Worm (Caenorhabditis elegans): ENCODE measurements around the gene nspc-10.

The nspc-10 gene

DNA sequence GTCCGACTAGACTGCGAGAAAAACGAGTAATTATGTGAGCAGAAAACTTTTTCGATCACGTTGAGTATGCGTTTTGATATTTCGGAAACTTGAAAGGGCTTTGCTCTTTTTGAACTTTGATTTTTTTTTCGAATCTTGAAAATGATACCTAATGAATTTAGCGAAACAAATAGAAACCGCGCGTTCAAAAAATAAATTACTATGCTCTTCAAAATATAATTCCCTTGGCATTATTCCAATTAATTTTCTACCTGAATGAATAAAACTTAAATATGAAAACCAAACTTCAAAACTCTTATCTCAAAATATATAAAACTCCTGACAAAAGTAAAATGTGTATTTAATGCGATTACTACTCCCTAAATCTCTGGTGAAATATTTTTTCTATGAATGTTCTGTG lies 28.1 kb upstream of the nspc-10 start, which contains the start of gene xtr-2:
Gene xtr-2, plus strand, starts transcription at position 301 of the 400 bp plus-strand sequence.
- TF ChIP-seq mdl-1 (tag; optimal IDR thresholded peaks at IDR 0.05) (no peak), ZK546.5 (tag; optimal IDR thresholded peaks at IDR 0.05) (no peak), sma-9 (GFP tag; optimal IDR thresholded peaks at IDR 0.05) (no peak), sma-9 (tag; optimal IDR thresholded peaks at IDR 0.05) (no peak), R02D3.7 (tag; optimal IDR thresholded peaks at IDR 0.05) (no peak), blmp-1 (tag; optimal IDR thresholded peaks at IDR 0.05; ENCODE audit: insufficient read depth) (no peak), dmd-4 (tag; optimal IDR thresholded peaks at IDR 0.05) (no peak), nhr-77 (tag; optimal IDR thresholded peaks at IDR 0.05) (no peak), nhr-129 (tag; optimal IDR thresholded peaks at IDR 0.05) (no peak), nhr-6 (tag; optimal IDR thresholded peaks at IDR 0.05) (no peak), zag-1 (tag; optimal IDR thresholded peaks at IDR 0.05) (no peak), snpc-4 (tag; optimal IDR thresholded peaks at IDR 0.05) (no peak), ztf-1 (GFP tag; conservative IDR thresholded peaks at IDR 0.05) (no peak), unc-39 (tag; optimal IDR thresholded peaks at IDR 0.05) (no peak), fos-1 (tag; optimal IDR thresholded peaks at IDR 0.05) (no peak), unc-55 (GFP tag; optimal IDR thresholded peaks at IDR 0.05) (no peak)

DNA sequence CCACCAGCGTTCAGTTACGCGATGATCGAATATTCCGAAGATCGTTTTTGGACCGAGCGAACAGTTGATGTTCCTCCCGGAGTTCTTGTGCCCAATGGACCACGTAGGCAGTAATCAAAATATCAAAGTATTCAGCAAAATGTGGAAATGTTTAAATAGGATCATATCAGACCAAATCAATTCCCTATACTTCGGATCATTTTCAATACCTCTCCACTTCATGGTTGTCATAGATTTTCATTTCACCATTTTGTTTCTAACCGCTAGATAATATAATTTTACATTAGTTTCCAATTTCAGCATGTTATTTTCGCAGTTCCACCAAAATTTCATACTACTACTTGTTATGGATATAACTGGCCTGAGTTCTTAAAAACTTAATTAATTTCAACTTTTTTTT lies 25.8 kb upstream of the nspc-10 start:
- TF ChIP-seq alr-1 (tag; optimal IDR thresholded peaks at IDR 0.05) = no peak
- TF ChIP-seq peb-1 (tag; optimal IDR thresholded peaks at IDR 0.05) = no peak
- TF ChIP-seq ama-1 (optimal IDR thresholded peaks at IDR 0.05) = no peak
- TF ChIP-seq egl-27 (tag; optimal IDR thresholded peaks at IDR 0.05) = no peak
- TF ChIP-seq nhr-6 (tag; optimal IDR thresholded peaks at IDR 0.05) = no peak

DNA sequence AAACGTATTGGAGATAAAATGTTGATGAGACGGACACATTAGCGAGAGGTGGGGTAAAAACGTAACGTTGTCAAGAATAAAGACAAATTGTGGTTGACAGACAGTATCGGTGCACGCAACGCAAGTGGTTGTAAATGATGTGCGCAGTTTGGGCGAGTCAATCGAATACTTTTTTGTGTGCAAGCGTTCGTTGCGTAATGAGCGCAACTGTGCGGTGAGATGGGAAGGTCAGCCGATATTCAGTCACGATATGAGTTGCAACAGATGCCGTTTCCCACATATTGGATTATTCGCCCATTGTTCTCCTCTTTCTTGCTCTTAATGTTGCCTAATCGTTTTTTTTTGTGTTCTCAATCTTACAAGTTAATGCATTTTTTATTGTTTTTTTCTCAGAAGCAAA lies 22.7 kb upstream of the nspc-10 start, which contains the start of gene ceh-40:
Gene ceh-40, minus strand, starts transcription at position 41 of the 400 bp plus-strand sequence.
- no peak for TF ChIP-seq ceh-82 (tag; optimal IDR thresholded peaks at IDR 0.05)
- TF ChIP-seq ztf-11 (tag; optimal IDR thresholded peaks at IDR 0.05) = no peak
- no peak for TF ChIP-seq lin-39 (tag; optimal IDR thresholded peaks at IDR 0.05)
- no peak for TF ChIP-seq nhr-25 (tag; optimal IDR thresholded peaks at IDR 0.05)
- no peak for TF ChIP-seq R02D3.7 (tag; optimal IDR thresholded peaks at IDR 0.05)

DNA sequence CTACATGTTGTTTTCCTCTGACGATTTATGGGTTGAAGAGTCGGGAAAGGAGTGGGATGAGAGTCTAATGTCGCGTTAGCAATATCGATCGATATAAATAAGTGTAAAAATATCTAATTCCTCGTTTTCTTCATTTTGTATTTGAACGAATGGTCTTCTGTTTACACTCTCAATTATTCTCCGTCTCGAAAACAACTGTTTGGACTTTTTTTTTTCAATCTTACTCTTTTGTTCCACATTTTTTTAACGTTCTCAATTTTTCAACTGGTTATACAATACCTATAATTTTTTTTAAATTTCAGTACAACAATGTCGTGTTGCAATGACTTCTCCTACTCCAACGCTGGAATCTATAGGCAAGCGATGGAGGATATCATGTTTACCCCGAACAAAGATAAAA lies 22.1 kb upstream of the nspc-10 start, which contains the start of gene F17A2.13:
Gene F17A2.13, plus strand, starts transcription at position 301 of the 400 bp plus-strand sequence.
- TF ChIP-seq mab-5 (tag; optimal IDR thresholded peaks at IDR 0.05) = no peak
- TF ChIP-seq zag-1 (tag; optimal IDR thresholded peaks at IDR 0.05) = no peak
- TF ChIP-seq Y55F3AM.14 (GFP tag; optimal IDR thresholded peaks at IDR 0.05) = no peak
- no peak for TF ChIP-seq ama-1 (optimal IDR thresholded peaks at IDR 0.05)
- no peak for TF ChIP-seq nhr-21 (tag; optimal IDR thresholded peaks at IDR 0.05)
- TF ChIP-seq elt-3 (tag; optimal IDR thresholded peaks at IDR 0.05) = no peak
- no peak for TF ChIP-seq nhr-12 (tag; optimal IDR thresholded peaks at IDR 0.05)

DNA sequence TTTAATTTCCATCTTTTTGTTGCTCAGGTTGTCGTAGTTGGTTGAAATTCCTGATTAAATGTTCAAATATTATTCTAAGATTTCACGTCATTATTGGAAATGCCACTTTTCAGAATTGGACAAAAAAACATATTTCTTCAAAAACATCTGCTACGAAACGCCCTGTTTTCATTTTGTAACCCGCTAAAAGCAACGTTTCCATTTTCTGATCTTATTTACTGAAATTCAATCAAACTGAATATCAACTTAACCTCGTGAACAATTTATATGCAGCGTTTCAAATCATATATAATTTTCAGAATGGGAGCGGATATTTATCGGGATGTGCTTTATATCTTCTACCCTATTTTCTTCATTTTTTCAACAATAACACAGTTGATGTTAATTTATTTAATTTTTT lies 20.0 kb upstream of the nspc-10 start, which contains the start of gene srd-40:
Gene srd-40, plus strand, starts transcription at position 301 of the 400 bp plus-strand sequence.
- TF ChIP-seq gmeb-1 (tag; optimal IDR thresholded peaks at IDR 0.05) (no peak), fos-1 (tag; optimal IDR thresholded peaks at IDR 0.05) (no peak), nhr-6 (tag; optimal IDR thresholded peaks at IDR 0.05) (no peak), nhr-77 (tag; optimal IDR thresholded peaks at IDR 0.05) (no peak), lin-39 (tag; optimal IDR thresholded peaks at IDR 0.05) (no peak), elt-3 (tag; optimal IDR thresholded peaks at IDR 0.05) (no peak), R02D3.7 (tag; optimal IDR thresholded peaks at IDR 0.05) (no peak), ztf-4 (tag; optimal IDR thresholded peaks at IDR 0.05) (no peak), mab-5 (tag; optimal IDR thresholded peaks at IDR 0.05) (no peak), nhr-23 (tag; optimal IDR thresholded peaks at IDR 0.05) (no peak), nhr-25 (tag; optimal IDR thresholded peaks at IDR 0.05) (no peak), ztf-1 (GFP tag; conservative IDR thresholded peaks at IDR 0.05) (no peak), snpc-4 (tag; optimal IDR thresholded peaks at IDR 0.05) (no peak), F13H6.1 (tag; optimal IDR thresholded peaks at IDR 0.05) (no peak), ceh-16 (tag; optimal IDR thresholded peaks at IDR 0.05) (no peak), skn-1 (tag; optimal IDR thresholded peaks at IDR 0.05) (no peak), unc-62 (GFP tag; optimal IDR thresholded peaks at IDR 0.05) (no peak)
